Worm (Caenorhabditis elegans) whole organism, mixed stage, embryonic: ENCODE data around the gene F23D12.3.

Experiments
- M03D4.4 ChIP-seq: sonication (generic microtip); optimal IDR thresholded peaks from 2 replicates; lab custom pipeline; 2017; ENCODE audit warnings: mild to moderate bottlenecking, missing genetic modification characterization, missing compliant biosample characterization
- bed-3 ChIP-seq: fragments of 200-800 bp; sonication (Bioruptor generic); optimal IDR thresholded peaks from 3 replicates; lab custom pipeline; 2018; ENCODE audit warnings: mild to moderate bottlenecking, missing genetic modification characterization, moderate library complexity, missing compliant biosample characterization
- ceh-39 ChIP-seq: fragments of 150-350 bp; optimal IDR thresholded peaks from 2 replicates; lab custom pipeline; 2014; ENCODE audit warnings: missing biosample characterization, missing genetic modification characterization
- ceh-43 ChIP-seq: fragments of 200-800 bp; sonication (Bioruptor generic); optimal IDR thresholded peaks from 2 replicates; lab custom pipeline; 2018; ENCODE audit warnings: mild to moderate bottlenecking, missing genetic modification characterization, moderate library complexity, missing compliant biosample characterization
- ceh-83 ChIP-seq: fragments of 200-800 bp; sonication (Bioruptor generic); optimal IDR thresholded peaks from 2 replicates; lab custom pipeline; 2018; ENCODE audit warnings: mild to moderate bottlenecking, missing genetic modification characterization, missing compliant biosample characterization
- ces-1 ChIP-seq: fragments of 150-350 bp; optimal IDR thresholded peaks from 2 replicates; lab custom pipeline; 2014; ENCODE audit warnings: missing biosample characterization, missing genetic modification reagents, missing genetic modification characterization
- cnd-1 ChIP-seq: fragments of 200-800 bp; sonication (Bioruptor generic); optimal IDR thresholded peaks from 2 replicates; lab custom pipeline; 2018; ENCODE audit warnings: mild to moderate bottlenecking, missing genetic modification characterization, missing compliant biosample characterization
- drap-1 ChIP-seq: fragments of 200-800 bp; sonication (Bioruptor generic); optimal IDR thresholded peaks from 3 replicates; lab custom pipeline; 2018; ENCODE audit warnings: mild to moderate bottlenecking, missing genetic modification characterization, missing compliant biosample characterization
- elt-1 ChIP-seq: sonication (generic microtip); optimal IDR thresholded peaks from 2 replicates; lab custom pipeline; 2017; ENCODE audit warnings: missing genetic modification characterization, mild to moderate bottlenecking, missing compliant biosample characterization, antibody characterized with exemption, moderate library complexity, borderline replicate concordance; ENCODE audit not compliant: insufficient read depth
- elt-3 ChIP-seq: fragments of 150-350 bp; optimal IDR thresholded peaks from 2 replicates; lab custom pipeline; 2014; ENCODE audit warnings: missing biosample characterization, missing genetic modification characterization
- flh-1 ChIP-seq: fragments of 200-800 bp; sonication (Bioruptor generic); optimal IDR thresholded peaks from 2 replicates; lab custom pipeline; 2018; ENCODE audit warnings: mild to moderate bottlenecking, missing genetic modification characterization, moderate library complexity, missing compliant biosample characterization
- ham-2 ChIP-seq: fragments of 200-800 bp; sonication (Bioruptor generic); optimal IDR thresholded peaks from 2 replicates; lab custom pipeline; 2018; ENCODE audit warnings: mild to moderate bottlenecking, missing genetic modification characterization, missing compliant biosample characterization
- hlh-1 ChIP-seq: fragments of 150-350 bp; optimal IDR thresholded peaks from 2 replicates; lab custom pipeline; 2014; ENCODE audit warnings: missing biosample characterization, missing genetic modification reagents, missing genetic modification characterization
- lin-13 ChIP-seq: fragments of 150-350 bp; optimal IDR thresholded peaks from 2 replicates; lab custom pipeline; 2014; ENCODE audit warnings: missing biosample characterization, missing genetic modification characterization
- lin-32 ChIP-seq: fragments of 200-800 bp; sonication (Bioruptor generic); optimal IDR thresholded peaks from 2 replicates; lab custom pipeline; 2018; ENCODE audit warnings: mild to moderate bottlenecking, missing genetic modification characterization, missing compliant biosample characterization
- lsy-2 ChIP-seq: fragments of 150-350 bp; optimal IDR thresholded peaks from 2 replicates; lab custom pipeline; 2014; ENCODE audit warnings: missing biosample characterization, missing genetic modification characterization
- mab-5 ChIP-seq: fragments of 150-350 bp; optimal IDR thresholded peaks from 2 replicates; lab custom pipeline; 2014; ENCODE audit warnings: missing biosample characterization, missing genetic modification characterization
- mep-1 ChIP-seq: fragments of 150-350 bp; optimal IDR thresholded peaks from 2 replicates; lab custom pipeline; 2017; ENCODE audit warnings: missing biosample characterization, missing genetic modification reagents, missing genetic modification characterization, inconsistent platforms
- mls-2 ChIP-seq: sonication (generic microtip); optimal IDR thresholded peaks from 2 replicates; lab custom pipeline; 2016; ENCODE audit warnings: mild to moderate bottlenecking, missing genetic modification characterization, moderate library complexity, missing compliant biosample characterization
- nhr-12 ChIP-seq: fragments of 150-350 bp; optimal IDR thresholded peaks from 2 replicates; lab custom pipeline; 2014; ENCODE audit warnings: missing biosample characterization, missing genetic modification characterization
- nhr-2 ChIP-seq: fragments of 150-350 bp; optimal IDR thresholded peaks from 2 replicates; lab custom pipeline; 2014; ENCODE audit warnings: missing biosample characterization, missing genetic modification characterization
- nhr-237 ChIP-seq: fragments of 150-350 bp; optimal IDR thresholded peaks from 2 replicates; lab custom pipeline; 2014; ENCODE audit warnings: missing biosample characterization, missing genetic modification characterization
- nhr-28 ChIP-seq: fragments of 150-350 bp; optimal IDR thresholded peaks from 2 replicates; lab custom pipeline; 2014; ENCODE audit warnings: missing biosample characterization, missing genetic modification characterization
- nhr-76 ChIP-seq: sonication (generic microtip); optimal IDR thresholded peaks from 2 replicates; lab custom pipeline; 2017; ENCODE audit warnings: missing biosample characterization, missing genetic modification characterization
- pha-4 ChIP-seq: fragments of 150-350 bp; optimal IDR thresholded peaks from 2 replicates; lab custom pipeline; 2018; ENCODE audit warnings: missing biosample characterization, missing genetic modification reagents, missing genetic modification characterization
- sem-2 ChIP-seq: fragments of 200-800 bp; sonication (Bioruptor generic); optimal IDR thresholded peaks from 2 replicates; lab custom pipeline; 2018; ENCODE audit warnings: mild to moderate bottlenecking, missing genetic modification characterization, missing compliant biosample characterization
- snpc-4 ChIP-seq: fragments of 150-350 bp; optimal IDR thresholded peaks from 2 replicates; lab custom pipeline; 2014; ENCODE audit warnings: missing biosample characterization, missing genetic modification characterization
- sptf-1 ChIP-seq: sonication (generic microtip); optimal IDR thresholded peaks from 2 replicates; lab custom pipeline; 2017; ENCODE audit warnings: mild to moderate bottlenecking, missing genetic modification characterization, moderate library complexity, missing compliant biosample characterization
- tbx-8 ChIP-seq: fragments of 200-800 bp; sonication (Bioruptor generic); optimal IDR thresholded peaks from 2 replicates; lab custom pipeline; 2018; ENCODE audit warnings: mild to moderate bottlenecking, missing genetic modification characterization, moderate library complexity, missing compliant biosample characterization
- unc-120 ChIP-seq: sonication (generic microtip); optimal IDR thresholded peaks from 2 replicates; lab custom pipeline; 2017; ENCODE audit warnings: missing genetic modification characterization, missing compliant biosample characterization; ENCODE audit not compliant: poor library complexity, severe bottlenecking
- unc-39 ChIP-seq: fragments of 150-350 bp; optimal IDR thresholded peaks from 2 replicates; lab custom pipeline; 2014; ENCODE audit warnings: missing biosample characterization, missing genetic modification characterization
- unc-62 ChIP-seq: fragments of 150-350 bp; optimal IDR thresholded peaks from 2 replicates; lab custom pipeline; 2014; ENCODE audit warnings: missing biosample characterization, missing genetic modification reagents, missing genetic modification characterization
- zip-8 ChIP-seq: fragments of 150-350 bp; optimal IDR thresholded peaks from 2 replicates; lab custom pipeline; 2014; ENCODE audit warnings: missing biosample characterization, missing genetic modification characterization
- ztf-11 ChIP-seq: fragments of 150-350 bp; optimal IDR thresholded peaks from 2 replicates; lab custom pipeline; 2014; ENCODE audit warnings: missing biosample characterization, missing genetic modification characterization

The F23D12.3 gene

ce11 chrX:14481637-14482036 is 39.2 kb downstream of the F23D12.3 start:
- TF ChIP-seq drap-1, result no peak
- TF ChIP-seq ham-2, result no peak
- no peak for TF ChIP-seq hlh-1 (tag; lab: Kevin White, UChicago)
- no peak for TF ChIP-seq ceh-39 (tag; lab: Kevin White, UChicago)
- TF ChIP-seq tbx-8 (GFP tag; lab: Kevin White, UChicago), result no peak
- TF ChIP-seq pha-4, result no peak

ce11 chrX:14484827-14485226 is 42.4 kb downstream of the F23D12.3 start, which contains the start of gene M163.8:
Gene M163.8, plus strand, starts transcription at chrX:14485127.
- no peak for TF ChIP-seq elt-3 (tag; lab: Kevin White, UChicago)
- no peak for TF ChIP-seq nhr-12 (tag; lab: Kevin White, UChicago)

DNA sequence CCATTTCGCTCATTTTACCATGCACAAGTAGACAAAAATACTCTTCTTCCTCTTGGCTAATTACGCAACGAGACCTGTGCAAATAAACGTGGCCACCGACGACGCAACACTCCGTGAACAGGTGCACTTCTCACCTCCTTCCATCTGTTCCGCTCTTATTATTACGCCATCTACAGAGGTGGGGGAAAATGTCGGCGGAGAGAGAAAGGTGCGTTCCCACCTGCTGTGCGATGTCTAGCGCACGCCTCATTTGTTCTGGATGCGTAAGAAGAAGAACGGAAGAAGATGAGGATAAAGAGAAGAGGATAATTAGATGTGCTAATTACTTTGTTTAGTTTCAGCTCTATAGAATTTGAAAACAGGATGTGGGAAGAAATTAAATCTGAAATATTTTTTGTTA is 44.1 kb downstream of the F23D12.3 start:
- peak; percentile 58 for TF ChIP-seq ceh-39 (tag; lab: Kevin White, UChicago)
- no peak for TF ChIP-seq elt-3 (tag; lab: Kevin White, UChicago)
- TF ChIP-seq zip-8 (tag; lab: Kevin White, UChicago), result peak; percentile 97
- TF ChIP-seq mep-1 (tag; lab: Kevin White, UChicago), result peak; percentile 43
- TF ChIP-seq unc-62 (GFP tag; lab: Kevin White, UChicago), result peak; percentile 41
- TF ChIP-seq hlh-1 (tag; lab: Kevin White, UChicago), result peak; percentile 82
- TF ChIP-seq nhr-2 (tag; lab: Kevin White, UChicago), result peak; percentile 92
- TF ChIP-seq sptf-1 (tag; lab: Kevin White, UChicago), result no peak
- TF ChIP-seq mls-2 (tag; lab: Kevin White, UChicago), result peak; percentile 67
- TF ChIP-seq lin-32 (GFP tag; lab: Kevin White, UChicago), result peak; percentile 90
- TF ChIP-seq cnd-1 (tag; lab: Kevin White, UChicago), result peak; percentile 97
- TF ChIP-seq ceh-43, result peak; percentile 80
- no peak for TF ChIP-seq lin-13
- no peak for TF ChIP-seq ces-1 (GFP tag; lab: Kevin White, UChicago)
- peak; percentile 26 for TF ChIP-seq ztf-11 (tag; lab: Kevin White, UChicago)

ce11 chrX:14487333-14487732 is 44.9 kb downstream of the F23D12.3 start:
- TF ChIP-seq pha-4, result no peak
- no peak for TF ChIP-seq mep-1 (tag; lab: Kevin White, UChicago)
- peak; percentile 26 for TF ChIP-seq mls-2 (tag; lab: Kevin White, UChicago)
- no peak for TF ChIP-seq nhr-28 (tag; lab: Kevin White, UChicago)
- no peak for TF ChIP-seq ztf-11 (tag; lab: Kevin White, UChicago)
- TF ChIP-seq M03D4.4, result no peak
- peak; percentile 28 for TF ChIP-seq unc-62 (GFP tag; lab: Kevin White, UChicago)
- TF ChIP-seq mab-5, result peak; percentile 13
- no peak for TF ChIP-seq tbx-8 (GFP tag; lab: Kevin White, UChicago)
- peak; percentile 74 for TF ChIP-seq cnd-1 (tag; lab: Kevin White, UChicago)
- no peak for TF ChIP-seq bed-3 (GFP tag; lab: Kevin White, UChicago)
- TF ChIP-seq ces-1 (GFP tag; lab: Kevin White, UChicago), result peak; percentile 94
- peak; percentile 40 for TF ChIP-seq elt-1 (tag; lab: Kevin White, UChicago)
- TF ChIP-seq lsy-2 (tag; lab: Kevin White, UChicago), result no peak

DNA sequence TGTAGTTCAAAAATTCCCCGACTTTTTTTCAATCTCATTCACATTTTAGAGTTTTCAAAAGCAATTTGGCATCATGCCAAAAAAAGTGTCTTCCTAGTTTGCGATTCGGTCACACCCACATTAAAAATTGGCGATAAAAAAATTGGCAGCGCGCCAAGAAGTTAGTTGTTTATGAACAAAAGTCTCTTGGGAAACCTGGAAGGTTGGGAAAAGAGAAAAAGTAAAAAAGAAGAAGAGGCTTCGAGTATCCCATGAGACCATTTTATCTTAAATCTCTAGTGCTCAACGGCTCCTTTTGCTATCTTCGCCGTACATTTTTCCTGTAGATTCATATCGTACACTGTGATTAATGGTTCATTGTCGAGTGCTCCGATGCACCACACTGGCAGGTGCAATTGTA is 45.4 kb downstream of the F23D12.3 start:
- TF ChIP-seq sem-2 (GFP tag; lab: Kevin White, UChicago), result no peak
- no peak for TF ChIP-seq ham-2
- TF ChIP-seq unc-120, result no peak
- TF ChIP-seq nhr-2 (tag; lab: Kevin White, UChicago), result no peak
- TF ChIP-seq mep-1 (tag; lab: Kevin White, UChicago), result no peak
- TF ChIP-seq unc-62 (GFP tag; lab: Kevin White, UChicago), result no peak
- no peak for TF ChIP-seq ceh-39 (tag; lab: Kevin White, UChicago)
- TF ChIP-seq drap-1, result no peak
- TF ChIP-seq pha-4, result no peak

DNA sequence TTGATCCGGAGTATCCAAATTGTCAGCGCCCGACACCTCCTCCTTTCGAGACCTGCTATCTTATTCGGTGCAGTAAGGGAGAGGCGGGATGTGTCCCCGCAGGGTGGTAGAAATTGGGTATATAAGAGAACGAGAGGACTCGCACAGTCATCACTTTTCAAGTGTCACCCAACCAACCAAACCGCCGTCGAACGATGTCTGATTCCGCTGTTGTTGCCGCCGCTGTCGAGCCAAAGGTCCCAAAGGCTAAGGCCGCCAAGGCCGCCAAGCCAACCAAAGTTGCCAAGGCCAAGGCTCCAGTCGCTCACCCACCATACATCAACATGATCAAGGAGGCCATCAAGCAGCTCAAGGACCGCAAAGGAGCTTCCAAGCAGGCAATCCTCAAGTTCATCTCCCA is 47.5 kb downstream of the F23D12.3 start, which contains the start of gene his-24:
Gene his-24, plus strand, starts transcription at position 150 of the 400 bp plus-strand sequence.
- TF ChIP-seq flh-1 (GFP tag; lab: Kevin White, UChicago), result no peak
- no peak for TF ChIP-seq sem-2 (GFP tag; lab: Kevin White, UChicago)
- TF ChIP-seq M03D4.4, result peak; percentile 36
- TF ChIP-seq nhr-76 (tag; lab: Kevin White, UChicago), result no peak
- TF ChIP-seq ces-1 (GFP tag; lab: Kevin White, UChicago), result peak; percentile 37
- no peak for TF ChIP-seq elt-3 (tag; lab: Kevin White, UChicago)
- TF ChIP-seq unc-39, result no peak
- no peak for TF ChIP-seq elt-1 (tag; lab: Kevin White, UChicago)
- TF ChIP-seq ceh-43, result no peak
- no peak for TF ChIP-seq ham-2
- no peak for TF ChIP-seq nhr-237 (tag; lab: Kevin White, UChicago)
- peak; percentile 6 for TF ChIP-seq zip-8 (tag; lab: Kevin White, UChicago)
- peak; percentile 59 for TF ChIP-seq cnd-1 (tag; lab: Kevin White, UChicago)
- no peak for TF ChIP-seq tbx-8 (GFP tag; lab: Kevin White, UChicago)
- TF ChIP-seq ceh-39 (tag; lab: Kevin White, UChicago), result peak; percentile 61
- peak; percentile 5 for TF ChIP-seq lin-32 (GFP tag; lab: Kevin White, UChicago)
- TF ChIP-seq pha-4, result peak; percentile 66
- TF ChIP-seq hlh-1 (tag; lab: Kevin White, UChicago), result peak; percentile 35
- peak; percentile 38 for TF ChIP-seq sptf-1 (tag; lab: Kevin White, UChicago)
- peak; percentile 44 for TF ChIP-seq lsy-2 (tag; lab: Kevin White, UChicago)
- no peak for TF ChIP-seq snpc-4 (tag; lab: Kevin White, UChicago)
- peak; percentile 75 for TF ChIP-seq lin-13
- TF ChIP-seq mep-1 (tag; lab: Kevin White, UChicago), result peak; percentile 87
- no peak for TF ChIP-seq nhr-28 (tag; lab: Kevin White, UChicago)
- peak; percentile 25 for TF ChIP-seq drap-1
- peak; percentile 26 for TF ChIP-seq unc-120
- peak; percentile 64 for TF ChIP-seq ztf-11 (tag; lab: Kevin White, UChicago)
- TF ChIP-seq bed-3 (GFP tag; lab: Kevin White, UChicago), result no peak
- TF ChIP-seq unc-62 (GFP tag; lab: Kevin White, UChicago), result peak; percentile 29
- peak; percentile 51 for TF ChIP-seq ceh-83 (GFP tag; lab: Kevin White, UChicago)
